Worm (Caenorhabditis elegans) whole organism, mixed stage, embryonic: ENCODE data around the gene gpa-10.

ENCODE experiments used
- M03D4.4 ChIP-seq: sonication (generic microtip); optimal IDR thresholded peaks from 2 replicates; lab custom pipeline; 2017; ENCODE audit warnings: mild to moderate bottlenecking, missing genetic modification characterization, missing compliant biosample characterization
- bed-3 ChIP-seq: fragments of 200-800 bp; sonication (Bioruptor generic); optimal IDR thresholded peaks from 3 replicates; lab custom pipeline; 2018; ENCODE audit warnings: mild to moderate bottlenecking, missing genetic modification characterization, moderate library complexity, missing compliant biosample characterization
- blmp-1 ChIP-seq: fragments of 150-350 bp; optimal IDR thresholded peaks from 2 replicates; lab custom pipeline; 2014; ENCODE audit warnings: missing biosample characterization, missing genetic modification characterization
- ceh-39 ChIP-seq: fragments of 150-350 bp; optimal IDR thresholded peaks from 2 replicates; lab custom pipeline; 2014; ENCODE audit warnings: missing biosample characterization, missing genetic modification characterization
- ceh-83 ChIP-seq: fragments of 200-800 bp; sonication (Bioruptor generic); optimal IDR thresholded peaks from 2 replicates; lab custom pipeline; 2018; ENCODE audit warnings: mild to moderate bottlenecking, missing genetic modification characterization, missing compliant biosample characterization
- ces-1 ChIP-seq: fragments of 150-350 bp; optimal IDR thresholded peaks from 2 replicates; lab custom pipeline; 2014; ENCODE audit warnings: missing biosample characterization, missing genetic modification reagents, missing genetic modification characterization
- cnd-1 ChIP-seq: fragments of 200-800 bp; sonication (Bioruptor generic); optimal IDR thresholded peaks from 2 replicates; lab custom pipeline; 2018; ENCODE audit warnings: mild to moderate bottlenecking, missing genetic modification characterization, missing compliant biosample characterization
- drap-1 ChIP-seq: fragments of 200-800 bp; sonication (Bioruptor generic); optimal IDR thresholded peaks from 3 replicates; lab custom pipeline; 2018; ENCODE audit warnings: mild to moderate bottlenecking, missing genetic modification characterization, missing compliant biosample characterization
- elt-1 ChIP-seq: sonication (generic microtip); optimal IDR thresholded peaks from 2 replicates; lab custom pipeline; 2017; ENCODE audit warnings: missing genetic modification characterization, mild to moderate bottlenecking, missing compliant biosample characterization, antibody characterized with exemption, moderate library complexity, borderline replicate concordance; ENCODE audit not compliant: insufficient read depth
- elt-3 ChIP-seq: fragments of 150-350 bp; optimal IDR thresholded peaks from 2 replicates; lab custom pipeline; 2014; ENCODE audit warnings: missing biosample characterization, missing genetic modification characterization
- flh-1 ChIP-seq: fragments of 200-800 bp; sonication (Bioruptor generic); optimal IDR thresholded peaks from 2 replicates; lab custom pipeline; 2018; ENCODE audit warnings: mild to moderate bottlenecking, missing genetic modification characterization, moderate library complexity, missing compliant biosample characterization
- ham-2 ChIP-seq: fragments of 200-800 bp; sonication (Bioruptor generic); optimal IDR thresholded peaks from 2 replicates; lab custom pipeline; 2018; ENCODE audit warnings: mild to moderate bottlenecking, missing genetic modification characterization, missing compliant biosample characterization
- hlh-1 ChIP-seq: fragments of 150-350 bp; optimal IDR thresholded peaks from 2 replicates; lab custom pipeline; 2014; ENCODE audit warnings: missing biosample characterization, missing genetic modification reagents, missing genetic modification characterization
- lin-13 ChIP-seq: fragments of 150-350 bp; optimal IDR thresholded peaks from 2 replicates; lab custom pipeline; 2014; ENCODE audit warnings: missing biosample characterization, missing genetic modification characterization
- lin-32 ChIP-seq: fragments of 200-800 bp; sonication (Bioruptor generic); optimal IDR thresholded peaks from 2 replicates; lab custom pipeline; 2018; ENCODE audit warnings: mild to moderate bottlenecking, missing genetic modification characterization, missing compliant biosample characterization
- lsy-2 ChIP-seq: fragments of 150-350 bp; optimal IDR thresholded peaks from 2 replicates; lab custom pipeline; 2014; ENCODE audit warnings: missing biosample characterization, missing genetic modification characterization
- mab-5 ChIP-seq: fragments of 150-350 bp; optimal IDR thresholded peaks from 2 replicates; lab custom pipeline; 2014; ENCODE audit warnings: missing biosample characterization, missing genetic modification characterization
- mep-1 ChIP-seq: fragments of 150-350 bp; optimal IDR thresholded peaks from 2 replicates; lab custom pipeline; 2017; ENCODE audit warnings: missing biosample characterization, missing genetic modification reagents, missing genetic modification characterization, inconsistent platforms
- mls-2 ChIP-seq: sonication (generic microtip); optimal IDR thresholded peaks from 2 replicates; lab custom pipeline; 2016; ENCODE audit warnings: mild to moderate bottlenecking, missing genetic modification characterization, moderate library complexity, missing compliant biosample characterization
- nhr-12 ChIP-seq: fragments of 150-350 bp; optimal IDR thresholded peaks from 2 replicates; lab custom pipeline; 2014; ENCODE audit warnings: missing biosample characterization, missing genetic modification characterization
- nhr-2 ChIP-seq: fragments of 150-350 bp; optimal IDR thresholded peaks from 2 replicates; lab custom pipeline; 2014; ENCODE audit warnings: missing biosample characterization, missing genetic modification characterization
- nhr-237 ChIP-seq: fragments of 150-350 bp; optimal IDR thresholded peaks from 2 replicates; lab custom pipeline; 2014; ENCODE audit warnings: missing biosample characterization, missing genetic modification characterization
- nhr-76 ChIP-seq: sonication (generic microtip); optimal IDR thresholded peaks from 2 replicates; lab custom pipeline; 2017; ENCODE audit warnings: missing biosample characterization, missing genetic modification characterization
- pha-4 ChIP-seq: fragments of 150-350 bp; optimal IDR thresholded peaks from 2 replicates; lab custom pipeline; 2018; ENCODE audit warnings: missing biosample characterization, missing genetic modification reagents, missing genetic modification characterization
- sem-2 ChIP-seq: fragments of 200-800 bp; sonication (Bioruptor generic); optimal IDR thresholded peaks from 2 replicates; lab custom pipeline; 2018; ENCODE audit warnings: mild to moderate bottlenecking, missing genetic modification characterization, missing compliant biosample characterization
- snpc-4 ChIP-seq: fragments of 150-350 bp; optimal IDR thresholded peaks from 2 replicates; lab custom pipeline; 2014; ENCODE audit warnings: missing biosample characterization, missing genetic modification characterization
- sptf-1 ChIP-seq: sonication (generic microtip); optimal IDR thresholded peaks from 2 replicates; lab custom pipeline; 2017; ENCODE audit warnings: mild to moderate bottlenecking, missing genetic modification characterization, moderate library complexity, missing compliant biosample characterization
- tbx-8 ChIP-seq: fragments of 200-800 bp; sonication (Bioruptor generic); optimal IDR thresholded peaks from 2 replicates; lab custom pipeline; 2018; ENCODE audit warnings: mild to moderate bottlenecking, missing genetic modification characterization, moderate library complexity, missing compliant biosample characterization
- unc-120 ChIP-seq: sonication (generic microtip); optimal IDR thresholded peaks from 2 replicates; lab custom pipeline; 2017; ENCODE audit warnings: missing genetic modification characterization, missing compliant biosample characterization; ENCODE audit not compliant: poor library complexity, severe bottlenecking
- unc-39 ChIP-seq: fragments of 150-350 bp; optimal IDR thresholded peaks from 2 replicates; lab custom pipeline; 2014; ENCODE audit warnings: missing biosample characterization, missing genetic modification characterization
- unc-62 ChIP-seq: fragments of 150-350 bp; optimal IDR thresholded peaks from 2 replicates; lab custom pipeline; 2014; ENCODE audit warnings: missing biosample characterization, missing genetic modification reagents, missing genetic modification characterization
- zip-8 ChIP-seq: fragments of 150-350 bp; optimal IDR thresholded peaks from 2 replicates; lab custom pipeline; 2014; ENCODE audit warnings: missing biosample characterization, missing genetic modification characterization
- ztf-11 ChIP-seq: fragments of 150-350 bp; optimal IDR thresholded peaks from 2 replicates; lab custom pipeline; 2014; ENCODE audit warnings: missing biosample characterization, missing genetic modification characterization

gpa-10 gene

DNA sequence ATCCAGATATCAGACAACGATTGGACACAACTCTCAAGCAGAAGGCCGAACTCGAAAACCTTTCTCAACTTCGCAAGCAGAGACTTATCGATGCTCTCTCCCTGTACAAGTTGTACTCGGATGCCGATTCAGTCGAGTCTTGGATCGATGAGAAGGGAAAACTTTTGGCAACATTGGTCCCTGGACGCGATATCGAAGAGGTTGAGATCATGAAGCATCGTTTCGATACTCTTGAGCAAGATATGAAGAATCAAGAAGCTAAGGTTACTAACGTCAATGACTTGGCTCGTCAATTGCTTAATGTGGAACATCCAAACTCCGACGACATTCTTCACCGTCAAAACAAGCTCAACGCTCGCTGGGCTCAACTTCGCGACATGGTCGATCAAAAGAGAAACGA is 30.5 kb upstream of the gpa-10 start:
- TF ChIP-seq M03D4.4: no peak
- no peak for TF ChIP-seq ceh-83 (GFP tag; lab: Kevin White, UChicago)
- TF ChIP-seq cnd-1 (tag; lab: Kevin White, UChicago): no peak
- no peak for TF ChIP-seq drap-1
- TF ChIP-seq flh-1 (GFP tag; lab: Kevin White, UChicago): no peak
- TF ChIP-seq pha-4 (tag; lab: Kevin White, UChicago): no peak
- no peak for TF ChIP-seq elt-1 (tag; lab: Kevin White, UChicago)
- no peak for TF ChIP-seq ces-1 (GFP tag; lab: Kevin White, UChicago)
- no peak for TF ChIP-seq hlh-1 (tag; lab: Kevin White, UChicago)
- no peak for TF ChIP-seq blmp-1 (tag; lab: Kevin White, UChicago)
- no peak for TF ChIP-seq mls-2 (tag; lab: Kevin White, UChicago)
- no peak for TF ChIP-seq elt-3 (tag; lab: Kevin White, UChicago)
- no peak for TF ChIP-seq sptf-1 (tag; lab: Kevin White, UChicago)
- no peak for TF ChIP-seq ham-2
- no peak for TF ChIP-seq sem-2 (GFP tag; lab: Kevin White, UChicago)
- TF ChIP-seq, all 35 proteins: peak for 0

DNA sequence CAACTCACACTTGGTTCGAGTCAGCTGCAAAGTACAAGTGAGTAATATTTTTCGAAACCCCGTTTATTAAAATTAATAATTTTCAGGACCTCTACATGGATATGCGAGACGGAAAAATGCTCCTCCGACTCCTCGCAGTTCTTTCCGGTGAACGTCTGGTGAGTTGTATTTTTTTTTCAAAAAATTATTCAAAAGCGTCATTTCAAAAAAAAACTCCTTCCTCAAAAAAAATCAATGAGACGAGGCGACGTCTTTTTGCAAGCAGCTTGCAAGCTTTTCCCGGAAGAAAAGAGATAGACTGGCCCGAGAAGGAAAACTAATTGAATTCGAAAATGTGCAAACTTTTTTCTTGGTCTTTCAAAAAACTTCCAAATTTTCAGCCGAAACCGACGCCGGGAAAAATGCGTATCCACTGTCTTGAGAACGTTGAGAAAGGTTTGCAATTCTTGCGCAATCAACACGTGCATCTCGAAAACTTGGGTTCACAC is 27.9 kb upstream of the gpa-10 start:
- TF ChIP-seq mep-1 (tag; lab: Kevin White, UChicago): no peak
- TF ChIP-seq ces-1 (GFP tag; lab: Kevin White, UChicago): peak; percentile 63

ce11 chrV:6881735-6882134 is 27.1 kb upstream of the gpa-10 start:
- TF ChIP-seq bed-3 (GFP tag; lab: Kevin White, UChicago) (no peak), blmp-1 (tag; lab: Kevin White, UChicago) (no peak), ham-2 (no peak)

DNA sequence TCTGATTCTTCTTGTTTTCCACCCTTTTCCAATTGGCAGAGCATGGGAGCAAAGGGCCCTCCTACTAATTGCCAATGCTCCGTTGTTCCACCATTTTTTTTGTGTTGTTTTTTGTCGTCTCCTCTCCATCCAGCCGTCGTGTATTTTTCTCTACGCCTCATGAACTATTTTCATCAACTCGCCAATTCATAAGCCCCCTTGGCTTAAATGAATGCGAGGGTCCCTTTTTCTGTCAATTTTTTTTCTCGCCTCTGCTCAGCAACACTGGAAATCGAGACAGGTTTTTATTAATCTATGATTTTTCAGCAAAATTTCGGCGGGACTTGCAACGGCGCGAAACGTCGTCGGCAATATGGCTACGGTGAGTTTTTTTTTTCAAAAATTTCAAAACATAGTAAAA is 26.4 kb upstream of the gpa-10 start, which contains the start of gene unc-70:
Gene unc-70, plus strand, starts transcription at position 301 of the 400 bp plus-strand sequence.
- TF ChIP-seq nhr-12 (tag; lab: Kevin White, UChicago) (no peak), ham-2 (no peak), flh-1 (GFP tag; lab: Kevin White, UChicago) (no peak), lin-32 (GFP tag; lab: Kevin White, UChicago) (no peak), ces-1 (GFP tag; lab: Kevin White, UChicago) (no peak), unc-62 (GFP tag; lab: Kevin White, UChicago) (no peak), hlh-1 (tag; lab: Kevin White, UChicago) (no peak), sem-2 (GFP tag; lab: Kevin White, UChicago) (no peak), unc-120 (tag; lab: Kevin White, UChicago) (no peak), cnd-1 (tag; lab: Kevin White, UChicago) (no peak), pha-4 (tag; lab: Kevin White, UChicago) (no peak), blmp-1 (tag; lab: Kevin White, UChicago) (no peak)
- TF ChIP-seq, all 35 proteins: peak for 0

DNA sequence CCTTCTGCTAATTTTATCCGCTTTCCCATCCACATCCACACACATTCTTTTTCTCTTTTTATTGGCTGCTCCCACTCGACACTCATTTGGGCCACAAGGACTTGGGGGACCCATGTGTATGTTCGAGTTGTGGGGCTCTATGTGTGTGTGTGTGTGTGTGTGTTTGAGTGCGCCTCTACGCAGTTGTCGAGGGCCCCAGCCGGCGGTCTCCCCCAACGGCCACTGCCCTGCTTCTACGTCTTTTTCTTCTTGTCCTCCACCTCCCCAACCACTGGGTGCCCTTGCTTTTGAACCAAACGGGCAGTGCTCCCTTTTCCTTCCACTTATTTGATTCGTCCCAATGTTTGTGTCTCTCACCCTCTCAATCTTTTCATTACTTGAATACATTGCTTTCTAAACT is 26.0 kb upstream of the gpa-10 start:
- TF ChIP-seq sptf-1 (tag; lab: Kevin White, UChicago): peak; percentile 49
- TF ChIP-seq elt-3 (tag; lab: Kevin White, UChicago): no peak
- TF ChIP-seq drap-1: peak; percentile 33
- peak; percentile 57 for TF ChIP-seq ces-1 (GFP tag; lab: Kevin White, UChicago)
- TF ChIP-seq hlh-1 (tag; lab: Kevin White, UChicago): no peak
- TF ChIP-seq cnd-1 (tag; lab: Kevin White, UChicago): peak; percentile 20
- TF ChIP-seq unc-120 (tag; lab: Kevin White, UChicago): peak; percentile 35
- peak; percentile 78 for TF ChIP-seq mls-2 (tag; lab: Kevin White, UChicago)
- TF ChIP-seq M03D4.4: peak; percentile 30

- TF ChIP-seq unc-62 (GFP tag; lab: Kevin White, UChicago) (peak; percentile 80), pha-4 (tag; lab: Kevin White, UChicago) (peak; percentile 69), ceh-83 (GFP tag; lab: Kevin White, UChicago) (peak; percentile 53), mab-5 (no peak), nhr-237 (tag; lab: Kevin White, UChicago) (peak; percentile 43), tbx-8 (GFP tag; lab: Kevin White, UChicago) (no peak), elt-1 (tag; lab: Kevin White, UChicago) (no peak), mep-1 (tag; lab: Kevin White, UChicago) (peak; percentile 62), sem-2 (GFP tag; lab: Kevin White, UChicago) (no peak), elt-3 (tag; lab: Kevin White, UChicago) (no peak), nhr-12 (tag; lab: Kevin White, UChicago) (no peak), bed-3 (GFP tag; lab: Kevin White, UChicago) (no peak), ceh-39 (peak; percentile 34), ham-2 (peak; percentile 80), ztf-11 (tag; lab: Kevin White, UChicago) (peak; percentile 15), sptf-1 (tag; lab: Kevin White, UChicago) (peak; percentile 69), unc-120 (tag; lab: Kevin White, UChicago) (peak; percentile 90), lsy-2 (tag; lab: Kevin White, UChicago) (peak; percentile 55), lin-13 (peak; percentile 20), snpc-4 (tag; lab: Kevin White, UChicago) (no peak), nhr-2 (tag; lab: Kevin White, UChicago) (peak; percentile 78), mls-2 (tag; lab: Kevin White, UChicago) (peak; percentile 86), unc-39 (tag; lab: Kevin White, UChicago) (peak; percentile 65), nhr-76 (no peak), cnd-1 (tag; lab: Kevin White, UChicago) (peak; percentile 70), zip-8 (tag; lab: Kevin White, UChicago) (no peak), hlh-1 (tag; lab: Kevin White, UChicago) (peak; percentile 61), drap-1 (peak; percentile 76), lin-32 (GFP tag; lab: Kevin White, UChicago) (peak; percentile 22), flh-1 (GFP tag; lab: Kevin White, UChicago) (no peak), blmp-1 (tag; lab: Kevin White, UChicago) (no peak), M03D4.4 (peak; percentile 33)
These were observed 24.9 kb upstream of the gpa-10 start for ce11 chrV:6879490-6879889.
